Fruit fly (Drosophila melanogaster) whole organism, embryonic: ENCODE data around the gene Pdcd4.

Experiments
- Asciz ChIP-seq: fragments of 200-800 bp; sonication (Bioruptor generic); optimal IDR thresholded peaks from 2 replicates; lab custom pipeline; 2017; ENCODE audit warnings: missing biosample characterization, mild to moderate bottlenecking, missing genetic modification characterization, missing genetic modification reagents
- B-H2 ChIP-seq: fragments of 200-800 bp; sonication (Bioruptor generic); optimal IDR thresholded peaks from 2 replicates; lab custom pipeline; 2018; ENCODE audit warnings: missing biosample characterization, mild to moderate bottlenecking, missing genetic modification characterization
- Bdp1 ChIP-seq: fragments of 200-800 bp; sonication (Bioruptor generic); optimal IDR thresholded peaks from 3 replicates; lab custom pipeline; 2016; ENCODE audit warnings: missing biosample characterization, missing genetic modification characterization
- Bteb2 ChIP-seq: fragments of 200-800 bp; sonication (Bioruptor generic); optimal IDR thresholded peaks from 2 replicates; lab custom pipeline; 2016; ENCODE audit warnings: missing biosample characterization, missing genetic modification characterization
- CG10147 ChIP-seq: fragments of 200-800 bp; sonication (Bioruptor generic); optimal IDR thresholded peaks from 2 replicates; lab custom pipeline; 2019; ENCODE audit warnings: missing biosample characterization, mild to moderate bottlenecking, missing genetic modification characterization, moderate library complexity
- CG10321 ChIP-seq: fragments of 200-800 bp; sonication (Bioruptor generic); IDR thresholded peaks from 2 replicates; pipeline ENCODE4 v1.3.6; 2022; ENCODE audit warnings: missing biosample characterization, missing genetic modification characterization
- CG10654 ChIP-seq: fragments of 200-800 bp; sonication (Bioruptor generic); optimal IDR thresholded peaks from 2 replicates; lab custom pipeline; 2016; ENCODE audit warnings: missing biosample characterization, missing genetic modification characterization
- CG10959 ChIP-seq: fragments of 200-800 bp; sonication (Bioruptor generic); IDR thresholded peaks from 2 replicates; pipeline ENCODE4 v1.3.6; 2022; ENCODE audit warnings: missing biosample characterization, missing genetic modification characterization
- CG11093 ChIP-seq: fragments of 200-800 bp; sonication (Bioruptor generic); IDR thresholded peaks from 3 replicates; pipeline ENCODE4 v1.3.6; 2022; ENCODE audit warnings: missing biosample characterization, missing genetic modification characterization
- CG1233 ChIP-seq: fragments of 200-800 bp; sonication (Bioruptor generic); optimal IDR thresholded peaks from 4 replicates; lab custom pipeline; 2018; ENCODE audit warnings: missing biosample characterization, mild to moderate bottlenecking, missing genetic modification characterization
- CG14050 ChIP-seq: fragments of 200-800 bp; sonication (Bioruptor generic); IDR thresholded peaks from 3 replicates; pipeline ENCODE4 v1.3.6; 2022; ENCODE audit warnings: missing biosample characterization, missing genetic modification characterization
- CG14710 ChIP-seq: fragments of 200-800 bp; sonication (Bioruptor generic); optimal IDR thresholded peaks from 3 replicates; lab custom pipeline; 2019; ENCODE audit warnings: missing biosample characterization, mild to moderate bottlenecking, missing genetic modification characterization, moderate library complexity
- CG1792 ChIP-seq: fragments of 200-800 bp; sonication (Bioruptor generic); optimal IDR thresholded peaks from 2 replicates; lab custom pipeline; 2016; ENCODE audit warnings: missing biosample characterization, missing genetic modification characterization
- CG18619 ChIP-seq: fragments of 200-800 bp; sonication (Bioruptor generic); optimal IDR thresholded peaks from 3 replicates; lab custom pipeline; 2017; ENCODE audit warnings: missing biosample characterization, mild to moderate bottlenecking, missing genetic modification characterization
- CG2875 ChIP-seq: fragments of 200-800 bp; sonication (Bioruptor generic); optimal IDR thresholded peaks from 2 replicates; lab custom pipeline; 2017; ENCODE audit warnings: missing biosample characterization, mild to moderate bottlenecking, missing genetic modification characterization, missing genetic modification reagents
- CG3163 ChIP-seq: fragments of 200-800 bp; sonication (Bioruptor generic); optimal IDR thresholded peaks from 3 replicates; lab custom pipeline; 2016; ENCODE audit warnings: missing biosample characterization, missing genetic modification characterization
- CG33213 ChIP-seq: fragments of 200-800 bp; sonication (Bioruptor generic); optimal IDR thresholded peaks from 3 replicates; lab custom pipeline; 2016; ENCODE audit warnings: missing biosample characterization, missing genetic modification characterization
- CG5953 ChIP-seq: fragments of 200-800 bp; sonication (Bioruptor generic); IDR thresholded peaks from 2 replicates; pipeline ENCODE4 v1.3.6; 2022; ENCODE audit warnings: missing biosample characterization, missing genetic modification characterization
- CG6272 ChIP-seq: fragments of 200-800 bp; sonication (Bioruptor generic); IDR thresholded peaks from 2 replicates; pipeline ENCODE4 v1.3.6; 2022; ENCODE audit warnings: missing biosample characterization, missing genetic modification characterization
- CG6791 ChIP-seq: fragments of 200-800 bp; sonication (Bioruptor generic); IDR thresholded peaks from 3 replicates; pipeline ENCODE4 v1.3.6; 2022; ENCODE audit warnings: missing biosample characterization, missing genetic modification characterization; ENCODE audit not compliant: partially characterized antibody
- CG7271 ChIP-seq: fragments of 200-800 bp; sonication (Bioruptor generic); optimal IDR thresholded peaks from 2 replicates; lab custom pipeline; 2018; ENCODE audit warnings: missing biosample characterization, mild to moderate bottlenecking, missing genetic modification characterization, moderate library complexity
- CG7987 ChIP-seq: fragments of 200-800 bp; sonication (Bioruptor generic); optimal IDR thresholded peaks from 2 replicates; lab custom pipeline; 2018; ENCODE audit warnings: missing biosample characterization, mild to moderate bottlenecking, missing genetic modification characterization, moderate library complexity
- CG9727 ChIP-seq: fragments of 200-800 bp; sonication (Bioruptor generic); optimal IDR thresholded peaks from 3 replicates; lab custom pipeline; 2017; ENCODE audit warnings: missing biosample characterization, mild to moderate bottlenecking, missing genetic modification characterization
- Eip74EF ChIP-seq, 2 experiments: fragments of 200-800 bp in 1 of 2; fragments of >200 bp in 1 of 2; sonication (Bioruptor generic) in 1 of 2; optimal IDR thresholded peaks; 2 replicates each; lab custom pipeline; 2017 to 2019; ENCODE audit warnings: missing biosample characterization in 2 of 2, missing genetic modification characterization in 2 of 2, mild to moderate bottlenecking in 1 of 2, moderate library complexity in 1 of 2
- Gsc ChIP-seq: fragments of 200-800 bp; sonication (Bioruptor generic); IDR thresholded peaks from 2 replicates; pipeline ENCODE4 v1.3.6; 2022; ENCODE audit warnings: missing biosample characterization, missing genetic modification characterization
- Myb ChIP-seq: fragments of 200-800 bp; sonication (Bioruptor generic); optimal IDR thresholded peaks from 2 replicates; lab custom pipeline; 2016; ENCODE audit warnings: missing biosample characterization, missing genetic modification characterization
- NC2α ChIP-seq: fragments of 200-800 bp; sonication (Bioruptor generic); optimal IDR thresholded peaks from 2 replicates; lab custom pipeline; 2016; ENCODE audit warnings: missing biosample characterization, missing genetic modification characterization
- NC2β ChIP-seq: fragments of 200-800 bp; sonication (Bioruptor generic); optimal IDR thresholded peaks from 2 replicates; lab custom pipeline; 2016; ENCODE audit warnings: missing biosample characterization, missing genetic modification characterization
- Poxn ChIP-seq: fragments of 200-800 bp; sonication (Bioruptor generic); IDR thresholded peaks from 2 replicates; pipeline ENCODE4 v1.3.6; 2022; ENCODE audit warnings: missing biosample characterization, missing genetic modification characterization
- Sin3A ChIP-seq: fragments of >200 bp; optimal IDR thresholded peaks from 2 replicates; lab custom pipeline; 2018
- Taf1 ChIP-seq: fragments of 200-800 bp; sonication (Bioruptor generic); IDR thresholded peaks from 2 replicates; pipeline ENCODE4 v1.3.6; 2022; ENCODE audit warnings: missing biosample characterization, missing genetic modification characterization
- bowl ChIP-seq: fragments of 200-800 bp; sonication (Bioruptor generic); IDR thresholded peaks from 2 replicates; pipeline ENCODE4 v1.3.6; 2022; ENCODE audit warnings: missing biosample characterization, missing genetic modification characterization
- danr ChIP-seq: fragments of 200-800 bp; sonication (Bioruptor generic); IDR thresholded peaks from 2 replicates; pipeline ENCODE4 v1.3.6; 2022; ENCODE audit warnings: missing biosample characterization, missing genetic modification characterization
- esg ChIP-seq: fragments of 200-800 bp; sonication (Bioruptor generic); conservative IDR thresholded peaks from 2 replicates; pipeline ENCODE4 v1.3.6; 2022; ENCODE audit warnings: missing biosample characterization, missing genetic modification characterization
- ewg ChIP-seq: fragments of 200-800 bp; sonication (Bioruptor generic); optimal IDR thresholded peaks from 3 replicates; lab custom pipeline; 2017; ENCODE audit warnings: mild to moderate bottlenecking, missing biosample characterization, missing genetic modification reagents, missing genetic modification characterization
- fd96Cb ChIP-seq: fragments of 200-800 bp; sonication (Bioruptor generic); optimal IDR thresholded peaks from 2 replicates; lab custom pipeline; 2018; ENCODE audit warnings: missing biosample characterization, mild to moderate bottlenecking, missing genetic modification characterization, moderate library complexity
- hth ChIP-seq: fragments of >200 bp; optimal IDR thresholded peaks from 2 replicates; lab custom pipeline; 2017; ENCODE audit warnings: inconsistent platforms
- jing ChIP-seq: fragments of 200-800 bp; sonication (Bioruptor generic); optimal IDR thresholded peaks from 2 replicates; lab custom pipeline; 2018; ENCODE audit warnings: missing biosample characterization, mild to moderate bottlenecking, missing genetic modification characterization
- kay ChIP-seq: fragments of 200-800 bp; sonication (Bioruptor generic); optimal IDR thresholded peaks from 2 replicates; lab custom pipeline; 2016; ENCODE audit warnings: missing biosample characterization, missing genetic modification characterization
- mld ChIP-seq: fragments of 200-800 bp; sonication (Bioruptor generic); IDR thresholded peaks from 3 replicates; pipeline ENCODE4 v1.3.6; 2022; ENCODE audit warnings: missing biosample characterization, missing genetic modification characterization; ENCODE audit not compliant: partially characterized antibody
- nom ChIP-seq: fragments of 200-800 bp; sonication (Bioruptor generic); optimal IDR thresholded peaks from 2 replicates; lab custom pipeline; 2017; ENCODE audit warnings: missing biosample characterization, missing genetic modification characterization, mild to moderate bottlenecking, moderate library complexity, missing genetic modification reagents
- p53 ChIP-seq: fragments of 200-800 bp; sonication (Bioruptor generic); optimal IDR thresholded peaks from 2 replicates; lab custom pipeline; 2016; ENCODE audit warnings: missing biosample characterization, missing genetic modification characterization
- pb ChIP-seq: fragments of 200-800 bp; sonication (Bioruptor generic); optimal IDR thresholded peaks from 3 replicates; lab custom pipeline; 2016; ENCODE audit warnings: missing biosample characterization, missing genetic modification characterization
- pho ChIP-seq: fragments of 200-800 bp; sonication (Bioruptor generic); optimal IDR thresholded peaks from 2 replicates; lab custom pipeline; 2016; ENCODE audit warnings: missing biosample characterization, missing genetic modification characterization
- sim ChIP-seq: fragments of 200-800 bp; sonication (Bioruptor generic); IDR thresholded peaks from 2 replicates; pipeline ENCODE4 v1.3.6; 2022; ENCODE audit warnings: missing biosample characterization, missing genetic modification characterization
- tll ChIP-seq, 2 experiments: fragments of 200-800 bp in 1 of 2; fragments of >200 bp in 1 of 2; sonication (Bioruptor generic) in 1 of 2; optimal IDR thresholded peaks; 2 replicates each; lab custom pipeline; 2017 to 2019; ENCODE audit warnings: missing biosample characterization in 2 of 2, missing genetic modification characterization in 2 of 2, mild to moderate bottlenecking in 1 of 2, moderate library complexity in 1 of 2
- tx ChIP-seq: fragments of 200-800 bp; sonication (Bioruptor generic); optimal IDR thresholded peaks from 2 replicates; lab custom pipeline; 2016; ENCODE audit warnings: missing biosample characterization, missing genetic modification characterization
- unc-4 ChIP-seq: fragments of 200-800 bp; sonication (Bioruptor generic); IDR thresholded peaks from 2 replicates; pipeline ENCODE4 v1.3.6; 2022; ENCODE audit warnings: missing biosample characterization, missing genetic modification characterization; ENCODE audit not compliant: partially characterized antibody
- wor ChIP-seq: fragments of 200-800 bp; sonication (Bioruptor generic); IDR thresholded peaks from 2 replicates; pipeline ENCODE4 v1.3.6; 2022; ENCODE audit warnings: missing biosample characterization, missing genetic modification characterization
- yki ChIP-seq: fragments of >200 bp; optimal IDR thresholded peaks from 3 replicates; lab custom pipeline; 2018

The Pdcd4 gene

DNA sequence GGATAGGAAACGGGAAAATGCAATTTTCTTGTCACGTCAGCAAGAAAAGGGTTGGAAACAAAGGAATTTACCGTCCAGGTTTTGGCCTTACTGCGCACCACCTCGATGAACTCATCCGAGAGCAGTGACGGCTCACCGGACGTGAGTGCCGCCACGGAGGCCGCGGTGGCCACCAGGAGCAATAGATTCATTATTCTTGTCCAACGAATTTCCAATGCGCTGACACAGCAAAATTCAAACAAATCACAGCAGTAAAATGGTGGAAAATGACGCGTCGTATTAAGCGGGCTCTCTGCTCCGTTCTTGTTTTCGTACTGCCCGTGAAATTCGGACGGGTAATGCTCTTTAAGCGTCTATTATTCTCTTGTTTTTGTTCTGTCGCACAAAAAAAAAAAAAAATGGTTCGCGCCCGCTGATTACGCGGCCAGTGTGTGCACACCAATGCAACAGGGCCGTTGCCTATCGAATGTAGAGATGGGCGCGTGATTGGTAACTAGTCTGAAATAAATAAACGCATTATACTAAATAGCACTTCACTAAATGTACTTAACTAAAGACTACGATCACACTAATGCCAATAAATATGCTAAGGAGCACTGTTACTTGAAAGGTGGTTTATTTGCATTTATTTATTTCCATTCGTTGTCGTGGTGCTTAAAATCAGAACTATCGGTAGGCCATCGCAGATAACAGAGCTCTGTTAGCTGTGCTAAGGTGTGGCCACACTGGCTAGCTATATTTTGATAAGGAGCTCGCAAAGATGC is 26.7 kb upstream of the Pdcd4 start, which contains the start of the genes CtsB and amrt (continued):
- TF ChIP-seq CG10959 (GFP tag; lab: Robert Waterston, UW), result no peak
- TF ChIP-seq unc-4 (GFP tag; lab: Robert Waterston, UW), result peak; percentile 80; the same call in 1 of the 2 replicates
- peak; percentile 34 for TF ChIP-seq p53 (GFP tag; lab: Kevin White, UChicago)
- TF ChIP-seq yki, result no peak
- no peak for TF ChIP-seq CG11093 (GFP tag; lab: Robert Waterston, UW)
- no peak for TF ChIP-seq Gsc
- TF ChIP-seq CG6791, result peak; percentile 65; the same call in 2 of the 3 replicates
- no peak for TF ChIP-seq pb (GFP tag; lab: Kevin White, UChicago)
- TF ChIP-seq NC2β (GFP tag; lab: Kevin White, UChicago), result peak; percentile 1
- peak; percentile 86 for TF ChIP-seq nom (GFP tag; lab: Kevin White, UChicago)
- peak; percentile 20 for TF ChIP-seq B-H2 (GFP tag; lab: Kevin White, UChicago)
- no peak for TF ChIP-seq hth (lab: Kevin White, UChicago)
- TF ChIP-seq tx (GFP tag; lab: Kevin White, UChicago), result no peak
- peak; percentile 98 for TF ChIP-seq Sin3A
- TF ChIP-seq Poxn (GFP tag; lab: Robert Waterston, UW), result no peak
- TF ChIP-seq CG14050, result no peak
- no peak for TF ChIP-seq sim
- peak; percentile 0 for TF ChIP-seq Bdp1 (GFP tag; lab: Kevin White, UChicago)
- TF ChIP-seq jing, result no peak
- peak; percentile 88 for TF ChIP-seq CG3163 (GFP tag; lab: Kevin White, UChicago)
- TF ChIP-seq Eip74EF (GFP tag; optimal IDR thresholded peaks at IDR 0.05; lab: Kevin White, UChicago), result no peak
- TF ChIP-seq CG10147 (GFP tag; lab: Kevin White, UChicago), result peak; percentile 21
- TF ChIP-seq CG5953 (GFP tag; lab: Robert Waterston, UW), result no peak
- peak; percentile 42 for TF ChIP-seq CG1792 (GFP tag; lab: Kevin White, UChicago)
- no peak for TF ChIP-seq danr (GFP tag; lab: Robert Waterston, UW)
- TF ChIP-seq Myb (GFP tag; lab: Kevin White, UChicago), result peak; percentile 52
- TF ChIP-seq wor (GFP tag; lab: Robert Waterston, UW), result no peak
- TF ChIP-seq kay (GFP tag; lab: Kevin White, UChicago), result peak; percentile 28
- peak; percentile 100 for TF ChIP-seq CG14710 (tag; lab: Kevin White, UChicago)
- TF ChIP-seq CG10654, result no peak
- TF ChIP-seq CG1233 (GFP tag; lab: Kevin White, UChicago), result peak; percentile 37
- no peak for TF ChIP-seq fd96Cb (tag; lab: Kevin White, UChicago)
- TF ChIP-seq CG2875 (GFP tag; lab: Kevin White, UChicago), result no peak
- TF ChIP-seq bowl (GFP tag; lab: Robert Waterston, UW), result no peak
- TF ChIP-seq pho (GFP tag; lab: Kevin White, UChicago), result peak; percentile 58
- no peak for TF ChIP-seq NC2α (GFP tag; lab: Kevin White, UChicago)
- TF ChIP-seq Taf1 (GFP tag; lab: Robert Waterston, UW), result no peak
- peak in 1 of 2 experiments; percentile 87 for TF ChIP-seq tll (GFP tag; optimal IDR thresholded peaks at IDR 0.05; lab: Kevin White, UChicago)
- no peak for TF ChIP-seq CG18619 (GFP tag; lab: Kevin White, UChicago)
- TF ChIP-seq CG7987, result no peak
- no peak for TF ChIP-seq CG7271 (tag; lab: Kevin White, UChicago)
- peak; percentile 21 for TF ChIP-seq CG33213
- TF ChIP-seq Bteb2 (GFP tag; lab: Kevin White, UChicago), result peak; percentile 6
- 0 out of 2 replicates have a peak, but pooled peaks have one; percentile 7 for TF ChIP-seq esg (GFP tag; lab: Robert Waterston, UW)
- 0 out of 3 replicates have a peak, but pooled peaks have one; percentile 43 for TF ChIP-seq mld
- peak; percentile 47 for TF ChIP-seq CG9727 (GFP tag; lab: Kevin White, UChicago)
- no peak for TF ChIP-seq CG6272 (GFP tag; lab: Robert Waterston, UW)
- no peak for TF ChIP-seq CG10321 (GFP tag; lab: Robert Waterston, UW)
- TF ChIP-seq Asciz (GFP tag; lab: Kevin White, UChicago), result no peak
- no peak for TF ChIP-seq ewg (GFP tag; lab: Kevin White, UChicago)
